Worm (Caenorhabditis elegans) whole organism, L1 larva: ENCODE data around the gene cutl-3.
A peak's percentile ranks its signal among the peaks of the same experiment; 100 is the strongest.

Experiments used
- C34B4.2 ChIP-seq: sonication (generic microtip); optimal IDR thresholded peaks from 2 replicates; lab custom pipeline; 2017; ENCODE audit warnings: mild to moderate bottlenecking, missing genetic modification characterization, missing compliant biosample characterization
- ama-1 ChIP-seq: fragments of 150-350 bp; optimal IDR thresholded peaks from 2 replicates; lab custom pipeline; 2014
- egl-13 ChIP-seq: sonication (generic microtip); optimal IDR thresholded peaks from 2 replicates; lab custom pipeline; 2016; ENCODE audit warnings: missing genotype, missing genetic modification reagents, missing genetic modification characterization, missing compliant biosample characterization
- fos-1 ChIP-seq: fragments of 150-350 bp; optimal IDR thresholded peaks from 2 replicates; lab custom pipeline; 2014; ENCODE audit warnings: missing biosample characterization, missing genetic modification characterization
- hlh-4 ChIP-seq: sonication (generic microtip); optimal IDR thresholded peaks from 2 replicates; lab custom pipeline; 2016; ENCODE audit warnings: mild to moderate bottlenecking, missing genetic modification characterization, missing compliant biosample characterization
- isw-1 ChIP-seq: fragments of 200-800 bp; sonication (Bioruptor generic); IDR thresholded peaks from 2 replicates; pipeline ENCODE4 v1.3.6; 2022; ENCODE audit warnings: missing genetic modification characterization, missing compliant biosample characterization
- nhr-11 ChIP-seq: fragments of 150-350 bp; optimal IDR thresholded peaks from 2 replicates; lab custom pipeline; 2014; ENCODE audit warnings: missing biosample characterization, missing genetic modification characterization
- nhr-19 ChIP-seq: fragments of 200-800 bp; sonication (Bioruptor generic); conservative IDR thresholded peaks from 2 replicates; pipeline ENCODE4 v1.3.6; 2022; ENCODE audit warnings: missing genetic modification characterization, missing compliant biosample characterization
- nhr-237 ChIP-seq: fragments of 150-350 bp; optimal IDR thresholded peaks from 2 replicates; lab custom pipeline; 2014; ENCODE audit warnings: missing biosample characterization, missing genetic modification characterization
- pax-3 ChIP-seq: fragments of 200-800 bp; sonication (Bioruptor generic); optimal IDR thresholded peaks from 2 replicates; lab custom pipeline; 2018; ENCODE audit warnings: mild to moderate bottlenecking, missing genetic modification characterization, moderate library complexity, missing compliant biosample characterization
- tlp-1 ChIP-seq: fragments of 150-350 bp; optimal IDR thresholded peaks from 2 replicates; lab custom pipeline; 2014; ENCODE audit warnings: missing biosample characterization, missing genetic modification characterization
- zag-1 ChIP-seq: fragments of 150-350 bp; optimal IDR thresholded peaks from 2 replicates; lab custom pipeline; 2014; ENCODE audit warnings: missing biosample characterization, missing genetic modification characterization

DNA sequence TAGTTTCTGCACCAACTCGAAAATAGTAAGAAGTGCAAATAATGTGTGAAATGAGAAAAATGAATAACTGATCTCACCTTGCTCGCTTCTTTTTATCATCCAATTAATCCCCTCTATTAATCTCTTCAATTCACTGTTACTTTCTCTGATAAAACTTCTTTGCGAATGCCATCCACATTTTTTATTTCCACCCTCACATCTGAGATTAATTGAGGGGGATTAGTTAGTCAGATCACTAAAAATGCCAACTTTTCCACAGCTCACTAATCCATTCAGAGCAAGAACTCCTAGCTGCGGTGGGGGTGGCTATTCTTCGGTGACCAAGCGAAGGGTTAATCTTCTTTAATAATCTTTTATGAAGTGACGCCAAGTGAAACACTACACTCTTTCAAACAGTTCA lies 35.8 kb upstream of the cutl-3 start, which contains the start of gene dsc-1:
- TF ChIP-seq ama-1 (no peak), egl-13 (tag; lab: Kevin White, UChicago) (no peak), nhr-11 (tag; lab: Kevin White, UChicago) (no peak), zag-1 (tag; lab: Kevin White, UChicago) (no peak), isw-1 (GFP tag; lab: Robert Waterston, UW) (no peak), nhr-19 (GFP tag; lab: Robert Waterston, UW) (no peak), C34B4.2 (tag; lab: Kevin White, UChicago) (no peak), tlp-1 (tag; lab: Kevin White, UChicago) (no peak), nhr-237 (no peak), fos-1 (tag; lab: Kevin White, UChicago) (no peak), pax-3 (tag; lab: Kevin White, UChicago) (peak; percentile 72), hlh-4 (tag; lab: Kevin White, UChicago) (no peak)
